Fruit fly (Drosophila melanogaster): ENCODE measurements around the gene CG17272.

DNA sequence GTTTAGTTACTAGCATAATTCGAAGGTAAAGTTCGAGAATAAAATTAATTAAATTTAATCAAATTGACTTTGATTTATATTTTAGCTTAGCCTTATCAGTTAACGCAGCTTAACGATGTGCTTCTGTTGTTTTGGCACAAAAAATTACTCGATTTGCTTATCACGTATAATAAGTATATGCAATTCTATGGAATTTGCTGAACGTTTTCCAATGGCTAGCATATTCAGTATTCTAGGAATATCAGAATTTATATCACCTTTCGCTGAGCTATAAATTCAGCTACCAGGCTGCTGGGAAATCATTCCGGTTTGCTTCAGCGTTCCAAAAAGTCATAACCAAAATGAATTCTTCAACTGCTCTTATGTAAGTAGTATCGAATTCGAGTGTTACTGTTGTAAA is 46.7 kb upstream of the CG17272 start, which contains the start of gene TotA:
- TF ChIP-seq CG17829 (tag; optimal IDR thresholded peaks at IDR 0.05): no peak
- no peak for TF ChIP-seq CG15479 (GFP tag; optimal IDR thresholded peaks at IDR 0.05)
- TF ChIP-seq CG1603 (tag; optimal IDR thresholded peaks at IDR 0.05): no peak
- TF ChIP-seq fd64A (GFP tag; optimal IDR thresholded peaks at IDR 0.05): no peak
- no peak for TF ChIP-seq CG2712 (tag; optimal IDR thresholded peaks at IDR 0.05)
